Worm (Caenorhabditis elegans): Measurements from ENCODE around the gene mdh-2.
A peak's percentile ranks its signal among the peaks of the same experiment; 100 is the strongest.

The mdh-2 gene

DNA sequence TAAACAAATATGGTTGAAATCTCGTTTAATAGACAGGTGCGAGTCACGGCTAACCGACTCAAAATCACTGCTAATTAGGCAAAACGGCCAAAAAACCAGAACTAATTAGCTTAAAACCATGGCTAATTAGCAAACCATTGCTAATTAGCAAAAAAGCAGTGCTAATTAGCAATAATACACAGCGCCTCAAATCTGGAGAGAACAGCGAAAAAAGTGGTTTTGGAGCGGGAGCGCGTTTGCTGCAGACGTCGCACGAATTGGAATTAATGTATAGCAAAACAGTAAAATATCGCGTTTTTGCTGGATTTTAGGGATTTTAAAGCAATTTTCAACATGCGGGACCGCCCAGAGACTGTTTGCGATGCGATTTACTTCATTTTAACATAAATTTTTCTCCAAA is 18.4 kb upstream of the mdh-2 start:
- TF ChIP-seq D2030.7 (GFP tag; IDR thresholded peaks at IDR 0.05) (peak; percentile 59), madf-8 (GFP tag; conservative IDR thresholded peaks at IDR 0.05) (0 out of 2 replicates have a peak, but pooled peaks have one; percentile 11), rcor-1 (GFP tag; IDR thresholded peaks at IDR 0.05) (0 out of 2 replicates have a peak, but pooled peaks have one; percentile 12), ceh-100 (GFP tag; IDR thresholded peaks at IDR 0.05) (peak; percentile 81), dox-1 (GFP tag; IDR thresholded peaks at IDR 0.05) (peak; percentile 60), ztf-25 (GFP tag; IDR thresholded peaks at IDR 0.05) (peak; percentile 61; the same call in 1 of the 2 replicates), attf-3 (GFP tag; conservative IDR thresholded peaks at IDR 0.05) (0 out of 2 replicates have a peak, but pooled peaks have one; percentile 15), xnd-1 (tag; optimal IDR thresholded peaks at IDR 0.05) (peak; percentile 25), ztf-28 (GFP tag; IDR thresholded peaks at IDR 0.05) (0 out of 2 replicates have a peak, but pooled peaks have one; percentile 34), mcd-1 (GFP tag; IDR thresholded peaks at IDR 0.05) (0 out of 2 replicates have a peak, but pooled peaks have one; percentile 20)

DNA sequence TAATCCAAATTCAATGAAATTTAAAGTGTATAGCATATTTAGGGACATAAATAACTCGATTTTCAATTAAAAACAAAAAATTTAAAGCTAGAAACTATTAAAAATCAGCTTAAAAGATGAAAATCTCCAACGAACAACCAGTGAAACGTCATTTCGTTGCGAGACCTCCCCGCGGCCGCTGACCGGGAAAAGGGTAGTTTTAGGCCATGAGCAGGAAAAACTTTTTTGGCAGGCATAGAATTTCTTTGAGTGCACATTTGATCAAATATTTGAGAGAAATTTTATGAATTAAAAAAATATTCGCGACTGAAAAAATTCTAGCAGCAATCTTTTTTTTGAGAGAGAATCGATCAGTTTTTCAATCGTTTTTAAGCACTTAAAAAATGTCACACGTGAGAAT is 17.4 kb upstream of the mdh-2 start:
- TF ChIP-seq attf-6 (GFP tag; IDR thresholded peaks at IDR 0.05) (no peak), pha-4 (tag; optimal IDR thresholded peaks at IDR 0.05) (no peak), repo-1 (tag; optimal IDR thresholded peaks at IDR 0.05) (no peak), let-526 (GFP tag; IDR thresholded peaks at IDR 0.05) (no peak), F49E8.2 (tag; optimal IDR thresholded peaks at IDR 0.05; ENCODE audit: insufficient read depth) (no peak), snpc-3.4 (tag; optimal IDR thresholded peaks at IDR 0.05) (peak; percentile 68), him-1 (tag; optimal IDR thresholded peaks at IDR 0.05) (no peak), attf-5 (GFP tag; optimal IDR thresholded peaks at IDR 0.05) (peak; percentile 72), lin-35 (GFP tag; optimal IDR thresholded peaks at IDR 0.05) (no peak), rcor-1 (GFP tag; IDR thresholded peaks at IDR 0.05) (no peak), madf-8 (GFP tag; conservative IDR thresholded peaks at IDR 0.05) (peak; percentile 83), nhr-179 (tag; optimal IDR thresholded peaks at IDR 0.05) (no peak), zim-3 (tag; optimal IDR thresholded peaks at IDR 0.05) (no peak), fkh-3 (tag; optimal IDR thresholded peaks at IDR 0.05) (no peak), lin-26 (GFP tag; IDR thresholded peaks at IDR 0.05) (no peak), ceh-91 (GFP tag; IDR thresholded peaks at IDR 0.05) (0 out of 2 replicates have a peak, but pooled peaks have one; percentile 28), C06A6.2 (GFP tag; conservative IDR thresholded peaks at IDR 0.05) (no peak), B0336.3 (GFP tag; IDR thresholded peaks at IDR 0.05) (no peak), madf-3 (GFP tag; IDR thresholded peaks at IDR 0.05) (no peak), Y53G8AR.9 (GFP tag; conservative IDR thresholded peaks at IDR 0.05) (no peak), let-607 (tag; optimal IDR thresholded peaks at IDR 0.05) (peak; percentile 85 to 91), B0019.2 (GFP tag; conservative IDR thresholded peaks at IDR 0.05) (no peak), F23B12.7 (tag; optimal IDR thresholded peaks at IDR 0.05; ENCODE audit: insufficient read depth) (peak; percentile 42), ceh-27 (GFP tag; optimal IDR thresholded peaks at IDR 0.05) (peak; percentile 4), ztf-18 (tag; optimal IDR thresholded peaks at IDR 0.05) (peak; percentile 12), C17E4.6 (GFP tag; IDR thresholded peaks at IDR 0.05) (no peak), egl-18 (GFP tag; IDR thresholded peaks at IDR 0.05) (no peak), ztf-28 (GFP tag; IDR thresholded peaks at IDR 0.05) (0 out of 2 replicates have a peak, but pooled peaks have one; percentile 61), tbp1 (GFP tag; optimal IDR thresholded peaks at IDR 0.05) (peak; percentile 10), hrde-1 (tag; optimal IDR thresholded peaks at IDR 0.05; ENCODE audit: borderline replicate concordance) (no peak), B0261.1 (tag; optimal IDR thresholded peaks at IDR 0.05) (no peak), ztf-3 (GFP tag; optimal IDR thresholded peaks at IDR 0.05) (no peak), ceh-100 (GFP tag; IDR thresholded peaks at IDR 0.05) (peak; percentile 34; the same call in 1 of the 2 replicates), ceh-58 (GFP tag; IDR thresholded peaks at IDR 0.05) (no peak), sea-2 (GFP tag; IDR thresholded peaks at IDR 0.05) (no peak), pbrm-1 (GFP tag; IDR thresholded peaks at IDR 0.05) (no peak), mcd-1 (GFP tag; IDR thresholded peaks at IDR 0.05) (peak; percentile 59), K12H6.12 (tag; optimal IDR thresholded peaks at IDR 0.05) (no peak), sptf-2 (GFP tag; optimal IDR thresholded peaks at IDR 0.05) (no peak), B0035.1 (tag; optimal IDR thresholded peaks at IDR 0.05) (no peak), aptf-3 (GFP tag; IDR thresholded peaks at IDR 0.05) (no peak)

Measured in whole organism, young adult.